Fruit fly (Drosophila melanogaster) Kc167 (cell line): ENCODE data around the gene CG6659.

Experiments
- Sin3A ChIP-seq: fragments of >200 bp; optimal IDR thresholded peaks from 2 replicates; lab custom pipeline; 2018; ENCODE audit warnings: missing external identifiers
- psq ChIP-seq: fragments of >200 bp; optimal IDR thresholded peaks from 2 replicates; lab custom pipeline; 2017; ENCODE audit warnings: missing external identifiers

DNA sequence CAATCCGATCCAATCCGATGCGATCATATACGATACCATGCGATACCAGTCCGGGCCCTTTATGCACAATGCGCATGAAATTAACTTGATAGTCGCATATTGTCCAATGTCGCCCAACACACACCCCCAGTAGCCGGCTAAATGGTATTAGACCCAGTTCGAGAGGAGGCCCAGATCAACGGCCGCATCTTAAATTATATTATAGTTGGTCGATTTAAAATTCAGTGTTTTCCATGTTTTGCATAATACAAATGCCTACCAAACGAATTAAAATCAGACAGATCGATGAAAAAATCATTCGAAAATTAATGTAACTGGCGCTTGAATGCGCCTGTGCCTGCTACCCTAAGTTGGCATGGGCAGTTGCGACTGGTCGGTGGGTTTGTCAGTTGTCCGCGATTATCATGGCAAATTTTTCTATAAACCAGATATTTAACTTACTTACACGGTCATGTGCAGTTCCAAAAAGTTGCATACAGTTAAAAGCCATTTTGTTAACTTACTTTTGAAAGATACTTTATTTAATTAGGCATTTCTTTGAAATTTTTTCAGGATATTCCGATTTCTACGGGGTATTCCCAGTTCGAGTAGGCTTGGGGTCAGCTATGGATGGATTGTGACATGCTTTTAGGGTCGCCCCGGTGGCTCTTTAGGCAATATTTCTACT is 12.9 kb upstream of the CG6659 start:
- TF ChIP-seq Sin3A (lab: Kevin White, UChicago) (no peak), psq (lab: Kevin White, UChicago) (no peak)
